Fruit fly (Drosophila melanogaster): ENCODE results near the gene CG32533.

The CG32533 gene

dm6 chrX:19495611-19496583 lies 16.7 kb upstream of the CG32533 start (continued):
- no peak for TF ChIP-seq CG14860 (GFP tag; IDR thresholded peaks at IDR 0.05; ENCODE audit: partially characterized antibody)
- peak; percentile 63 for TF ChIP-seq CHES-1-like (GFP tag; optimal IDR thresholded peaks at IDR 0.05)
- peak; percentile 74 for TF ChIP-seq CG15269 (tag; optimal IDR thresholded peaks at IDR 0.05)
- TF ChIP-seq Ptx1 (GFP tag; IDR thresholded peaks at IDR 0.05) = peak; percentile 66
- TF ChIP-seq CG10959 (GFP tag; IDR thresholded peaks at IDR 0.05) = no peak
- TF ChIP-seq Stat92E (GFP tag; optimal IDR thresholded peaks at IDR 0.05) = no peak
- TF ChIP-seq vvl (GFP tag; IDR thresholded peaks at IDR 0.05) = no peak
- TF ChIP-seq HHEX (GFP tag; optimal IDR thresholded peaks at IDR 0.05) = peak; percentile 58
- no peak for TF ChIP-seq da (GFP tag; optimal IDR thresholded peaks at IDR 0.05)
- peak; percentile 43; the same call in 1 of the 3 replicates for TF ChIP-seq Dbx (GFP tag; IDR thresholded peaks at IDR 0.05)
- TF ChIP-seq CG33557 (GFP tag; optimal IDR thresholded peaks at IDR 0.05) = no peak
- peak; percentile 43; the same call in 1 of the 3 replicates for TF ChIP-seq CG17361 (GFP tag; IDR thresholded peaks at IDR 0.05)
- no peak for TF ChIP-seq tna (GFP tag; IDR thresholded peaks at IDR 0.05; ENCODE audit: partially characterized antibody)
- TF ChIP-seq CG6272 (GFP tag; IDR thresholded peaks at IDR 0.05) = no peak
- TF ChIP-seq Hmr (GFP tag; optimal IDR thresholded peaks at IDR 0.05) = peak; percentile 71
- peak; percentile 33; the same call in 1 of the 2 replicates for TF ChIP-seq E2f1 (GFP tag; IDR thresholded peaks at IDR 0.05)
- no peak for TF ChIP-seq stwl (tag; optimal IDR thresholded peaks at IDR 0.05)
- no peak for TF ChIP-seq Six4 (GFP tag; optimal IDR thresholded peaks at IDR 0.05)
- TF ChIP-seq CG17385 (GFP tag; optimal IDR thresholded peaks at IDR 0.05) = peak; percentile 34
- no peak for TF ChIP-seq CG18764 (GFP tag; optimal IDR thresholded peaks at IDR 0.05)
- no peak for TF ChIP-seq sens-2 (GFP tag; IDR thresholded peaks at IDR 0.05)
- TF ChIP-seq CkIIα-i1 (GFP tag; IDR thresholded peaks at IDR 0.05) = no peak
- no peak for TF ChIP-seq crp (GFP tag; optimal IDR thresholded peaks at IDR 0.05)
- no peak for TF ChIP-seq sc (optimal IDR thresholded peaks at IDR 0.05)
- no peak for TF ChIP-seq sc (GFP tag; optimal IDR thresholded peaks at IDR 0.05)
- peak; percentile 39; the same call in 1 of the 2 replicates for TF ChIP-seq CG31441 (GFP tag; IDR thresholded peaks at IDR 0.05)
- no peak for TF ChIP-seq z (GFP tag; IDR thresholded peaks at IDR 0.05)
- peak; percentile 90 for TF ChIP-seq CG1832 (GFP tag; optimal IDR thresholded peaks at IDR 0.05)
- TF ChIP-seq Aef1 (GFP tag; IDR thresholded peaks at IDR 0.05) = peak; percentile 22; the same call in 1 of the 3 replicates
- no peak for TF ChIP-seq usp (GFP tag; optimal IDR thresholded peaks at IDR 0.05)
- peak; percentile 70 for TF ChIP-seq sens (GFP tag)
- TF ChIP-seq ham (GFP tag; IDR thresholded peaks at IDR 0.05) = no peak
- TF ChIP-seq CG11723 (GFP tag; optimal IDR thresholded peaks at IDR 0.05) = peak; percentile 33
- TF ChIP-seq Neu2 (GFP tag; optimal IDR thresholded peaks at IDR 0.05; ENCODE audit: borderline replicate concordance) = no peak
- TF ChIP-seq CG30020 (tag; optimal IDR thresholded peaks at IDR 0.05) = no peak
- peak; percentile 49 for TF ChIP-seq CG6813 (GFP tag; optimal IDR thresholded peaks at IDR 0.05)
- TF ChIP-seq CG17568 (GFP tag; optimal IDR thresholded peaks at IDR 0.05) = no peak
- peak; percentile 78 for TF ChIP-seq CG2120 (GFP tag; optimal IDR thresholded peaks at IDR 0.05)
- TF ChIP-seq Poxn (GFP tag; IDR thresholded peaks at IDR 0.05) = no peak
- peak; percentile 44 for TF ChIP-seq Myb (GFP tag; optimal IDR thresholded peaks at IDR 0.05)
- TF ChIP-seq gro (GFP tag; optimal IDR thresholded peaks at IDR 0.05) = peak; percentile 51
- peak; percentile 22 for TF ChIP-seq Chrac-16 (GFP tag; optimal IDR thresholded peaks at IDR 0.05)
- peak; percentile 54 for TF ChIP-seq Bdp1 (GFP tag; optimal IDR thresholded peaks at IDR 0.05)
- peak; percentile 71 for TF ChIP-seq CG13424 (tag; optimal IDR thresholded peaks at IDR 0.05)
- TF ChIP-seq Asciz (GFP tag; optimal IDR thresholded peaks at IDR 0.05) = no peak
- peak; percentile 61 for TF ChIP-seq ATbp (GFP tag; optimal IDR thresholded peaks at IDR 0.05)
- TF ChIP-seq sisA (GFP tag; IDR thresholded peaks at IDR 0.05) = peak; percentile 60
- no peak for TF ChIP-seq yki (optimal IDR thresholded peaks at IDR 0.05)
- TF ChIP-seq ssp (GFP tag; IDR thresholded peaks at IDR 0.05) = peak; percentile 47; the same call in 1 of the 2 replicates
